Fruit fly (Drosophila melanogaster) whole organism: ENCODE data around the gene CG43438.

Source experiments
- CG8478 ChIP-seq: fragments of >200 bp; optimal IDR thresholded peaks from 2 replicates; lab custom pipeline; 2018; ENCODE audit warnings: inconsistent platforms
- Dll ChIP-seq: fragments of >200 bp; optimal IDR thresholded peaks from 2 replicates; lab custom pipeline; 2017
- EcR ChIP-seq, 2 experiments: fragments of >200 bp; optimal IDR thresholded peaks; 2 replicates each; lab custom pipeline; 2017; ENCODE audit warnings: missing biosample characterization in 2 of 2, missing genetic modification characterization in 2 of 2, missing genetic modification reagents in 2 of 2
- pan ChIP-seq: fragments of >200 bp; optimal IDR thresholded peaks from 2 replicates; lab custom pipeline; 2017
- psq ChIP-seq: fragments of >200 bp; optimal IDR thresholded peaks from 2 replicates; lab custom pipeline; 2017
- usp ChIP-seq: fragments of >200 bp; optimal IDR thresholded peaks from 2 replicates; lab custom pipeline; 2017; ENCODE audit warnings: missing biosample characterization, missing genetic modification characterization, mixed read lengths

CG43438 gene

DNA sequence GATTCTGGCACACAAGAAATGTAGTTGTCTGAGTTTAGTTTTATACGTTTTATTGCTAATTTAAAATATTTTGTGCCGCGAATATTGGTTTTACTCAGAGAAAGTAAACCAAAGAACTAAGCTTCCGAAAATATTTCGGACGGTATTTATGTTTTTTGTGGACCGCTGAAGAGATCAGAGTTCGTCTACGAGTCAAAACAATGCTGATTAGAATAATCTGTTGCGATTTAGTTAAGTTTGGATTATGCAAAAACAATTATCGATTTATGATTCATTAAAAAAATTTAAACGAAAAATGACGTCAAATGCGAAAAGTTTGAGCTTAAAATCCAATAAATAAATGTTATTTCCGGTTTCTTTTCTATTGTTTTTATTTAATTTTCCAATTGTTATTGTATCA lies 13.3 kb upstream of the CG43438 start, which contains the start of gene CG43153:
TSS of gene CG43153 (minus strand) at position 101 of the 400 bp plus-strand sequence.
- TF ChIP-seq Dll (lab: Kevin White, UChicago) (no peak), EcR (GFP tag; optimal IDR thresholded peaks at IDR 0.05; lab: Kevin White, UChicago) (no peak), pan (lab: Kevin White, UChicago) (no peak), CG8478 (lab: Kevin White, UChicago) (no peak), psq (lab: Kevin White, UChicago) (no peak), usp (GFP tag; lab: Kevin White, UChicago) (no peak)

DNA sequence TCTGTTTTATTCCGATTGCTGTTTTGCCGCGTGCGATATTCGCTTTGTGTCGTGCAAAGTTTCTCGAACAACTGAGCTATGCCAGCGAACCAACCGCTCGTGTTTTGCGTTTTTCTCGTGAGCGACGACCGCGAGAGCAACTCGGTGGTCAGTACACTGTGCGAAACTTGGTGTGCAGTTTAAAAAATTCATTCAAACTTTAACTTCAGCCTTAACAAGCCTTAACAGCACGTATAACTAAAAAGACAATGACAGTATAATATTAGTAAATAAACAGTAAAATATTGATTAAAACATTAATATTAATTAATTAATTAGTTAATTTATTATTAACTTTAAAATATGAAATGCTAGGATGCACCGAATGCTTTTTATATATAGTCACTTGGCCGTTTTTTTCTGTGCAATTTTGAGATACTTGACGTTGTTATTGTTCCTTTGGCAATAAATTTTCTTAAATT lies 7.8 kb upstream of the CG43438 start, which contains the start of gene CG31705:
TSS of gene CG31705 (minus strand) at position 77 of the 461 bp plus-strand sequence.
- TF ChIP-seq pan (lab: Kevin White, UChicago) (no peak), psq (lab: Kevin White, UChicago) (no peak), Dll (lab: Kevin White, UChicago) (no peak), CG8478 (lab: Kevin White, UChicago) (no peak), EcR (GFP tag; optimal IDR thresholded peaks at IDR 0.05; lab: Kevin White, UChicago) (no peak), usp (GFP tag; lab: Kevin White, UChicago) (no peak)

DNA sequence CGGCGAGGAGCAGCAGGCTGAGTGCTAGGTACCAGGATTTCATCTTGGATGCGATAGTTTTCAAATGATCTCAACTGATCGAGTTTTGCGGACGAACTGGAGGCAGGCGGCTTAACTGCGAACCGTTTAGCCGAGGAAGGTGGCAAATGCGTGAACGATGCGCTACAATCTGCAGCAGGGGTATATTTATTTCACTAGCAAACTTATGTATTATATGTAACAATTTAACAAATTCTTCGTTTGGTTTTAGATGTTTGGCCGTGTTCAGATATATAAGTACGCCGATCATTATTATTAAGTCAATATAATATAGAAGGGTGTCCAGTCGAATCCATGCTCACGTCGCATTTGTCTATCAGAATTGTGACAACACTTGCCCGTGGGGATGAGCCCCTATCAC lies 5.0 kb upstream of the CG43438 start, which contains the start of gene CG31706:
TSS of gene CG31706 (minus strand) at position 101 of the 400 bp plus-strand sequence.
- TF ChIP-seq Dll (lab: Kevin White, UChicago) (no peak), pan (lab: Kevin White, UChicago) (no peak), EcR (GFP tag; optimal IDR thresholded peaks at IDR 0.05; lab: Kevin White, UChicago) (no peak), CG8478 (lab: Kevin White, UChicago) (no peak), psq (lab: Kevin White, UChicago) (no peak), usp (GFP tag; lab: Kevin White, UChicago) (no peak)

DNA sequence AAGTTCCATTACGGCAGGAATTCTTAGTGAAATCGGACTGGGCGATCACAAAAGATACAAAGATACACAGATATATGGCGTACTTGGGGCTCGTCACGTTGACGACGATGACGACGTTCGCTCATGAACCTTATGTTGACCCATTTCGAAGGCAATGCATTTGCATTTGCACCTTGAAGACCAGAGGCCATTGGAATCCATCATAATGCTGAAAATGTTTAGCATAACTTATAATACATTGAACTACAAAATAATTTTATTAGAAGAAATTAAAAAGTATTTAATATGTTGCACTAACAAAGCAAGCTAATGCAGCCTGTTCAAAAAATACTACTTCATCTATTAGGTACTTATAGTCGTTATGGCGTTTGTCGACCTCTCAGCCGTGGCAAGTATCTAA lies 4.4 kb upstream of the CG43438 start, which contains the start of gene CG34162:
TSS of gene CG34162 (plus strand) at position 301 of the 400 bp plus-strand sequence.
- TF ChIP-seq psq (lab: Kevin White, UChicago) (no peak), EcR (GFP tag; optimal IDR thresholded peaks at IDR 0.05; lab: Kevin White, UChicago) (no peak), CG8478 (lab: Kevin White, UChicago) (no peak), Dll (lab: Kevin White, UChicago) (no peak), pan (lab: Kevin White, UChicago) (no peak), usp (GFP tag; lab: Kevin White, UChicago) (no peak)

DNA sequence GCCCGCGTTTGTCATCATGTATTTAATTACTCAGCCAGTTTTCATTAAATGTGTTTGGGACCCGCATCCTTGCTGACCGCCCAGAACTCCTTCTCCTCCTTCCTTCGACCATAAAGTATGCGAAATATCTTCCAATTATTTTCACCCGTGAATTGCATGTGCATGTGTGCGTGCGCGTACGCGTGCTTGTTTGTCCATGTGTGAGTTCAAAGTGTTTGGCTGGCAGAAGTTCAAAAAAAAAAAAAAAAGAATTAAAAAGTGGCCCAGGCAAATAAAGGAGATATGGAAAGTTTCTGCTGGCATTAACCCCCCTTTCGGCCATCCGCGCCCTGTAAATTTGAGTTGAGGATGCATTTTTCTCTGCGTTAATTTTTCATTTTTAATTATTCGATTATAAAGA lies 17.9 kb downstream of the CG43438 start:
- TF ChIP-seq CG8478 (lab: Kevin White, UChicago): no peak
- no peak for TF ChIP-seq EcR (GFP tag; optimal IDR thresholded peaks at IDR 0.05; lab: Kevin White, UChicago)
- no peak for TF ChIP-seq Dll (lab: Kevin White, UChicago)
- TF ChIP-seq psq (lab: Kevin White, UChicago): no peak
- TF ChIP-seq pan (lab: Kevin White, UChicago): no peak
- TF ChIP-seq usp (GFP tag; lab: Kevin White, UChicago): no peak

DNA sequence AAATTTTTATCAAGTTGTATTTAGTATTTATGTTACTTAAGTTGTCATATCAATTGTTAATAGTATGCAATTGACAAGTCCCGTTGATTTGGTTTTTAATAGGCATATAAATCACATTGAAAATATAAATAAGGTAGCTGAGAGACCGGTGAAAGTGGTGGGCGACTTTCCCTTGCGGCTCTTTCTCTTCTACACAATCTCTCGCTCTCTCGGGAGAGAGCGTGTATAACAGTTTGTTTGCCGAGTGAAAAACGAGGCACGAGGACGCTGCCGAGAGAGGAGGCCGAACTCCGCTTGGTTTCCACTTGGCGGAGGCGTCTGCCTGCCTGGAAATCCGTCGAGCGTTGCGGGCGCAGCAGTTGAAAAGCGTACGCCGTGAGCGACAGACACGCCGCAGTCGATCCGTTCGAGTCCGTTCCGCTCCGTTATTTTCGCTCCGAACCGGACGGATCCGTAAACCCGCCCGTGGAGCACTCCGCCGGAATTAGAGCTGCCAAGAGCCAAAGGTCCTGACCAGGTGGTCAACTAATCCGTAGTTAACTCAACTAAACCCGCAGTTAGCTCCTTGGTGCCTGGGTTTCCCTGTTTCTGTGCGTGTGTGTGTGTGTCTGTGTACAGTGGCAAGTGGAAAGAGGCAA lies 45.8 kb downstream of the CG43438 start, which contains the start of gene kek2:
TSS of gene kek2 (plus strand) at position 321 of the 638 bp plus-strand sequence.
- TF ChIP-seq EcR (GFP tag; optimal IDR thresholded peaks at IDR 0.05; lab: Kevin White, UChicago): no peak
- TF ChIP-seq psq (lab: Kevin White, UChicago): no peak
- TF ChIP-seq usp (GFP tag; lab: Kevin White, UChicago): no peak
- no peak for TF ChIP-seq Dll (lab: Kevin White, UChicago)
- no peak for TF ChIP-seq CG8478 (lab: Kevin White, UChicago)
